Worm (Caenorhabditis elegans) whole organism, L2 larva: ENCODE measurements around the gene T26H8.4.

Experiments used
- R02D3.7 ChIP-seq: fragments of 150-350 bp; optimal IDR thresholded peaks from 2 replicates; lab custom pipeline; 2014; ENCODE audit warnings: missing biosample characterization, missing genetic modification characterization
- Y55F3AM.14 ChIP-seq: fragments of 200-800 bp; sonication (Bioruptor generic); optimal IDR thresholded peaks from 2 replicates; lab custom pipeline; 2018; ENCODE audit warnings: mild to moderate bottlenecking, missing genetic modification characterization, missing compliant biosample characterization
- alr-1 ChIP-seq: fragments of 150-350 bp; optimal IDR thresholded peaks from 2 replicates; lab custom pipeline; 2014; ENCODE audit warnings: missing biosample characterization, missing genetic modification characterization
- aly-2 ChIP-seq: fragments of 150-350 bp; optimal IDR thresholded peaks from 2 replicates; lab custom pipeline; 2014; ENCODE audit warnings: missing biosample characterization, missing genetic modification characterization
- ama-1 ChIP-seq: fragments of 150-350 bp; optimal IDR thresholded peaks from 2 replicates; lab custom pipeline; 2018; ENCODE audit warnings: inconsistent platforms
- blmp-1 ChIP-seq: sonication (generic microtip); optimal IDR thresholded peaks from 2 replicates; lab custom pipeline; 2017; ENCODE audit warnings: missing genetic modification characterization, mild to moderate bottlenecking, missing compliant biosample characterization, antibody characterized with exemption, moderate library complexity; ENCODE audit not compliant: insufficient read depth
- ceh-16 ChIP-seq: fragments of 150-350 bp; optimal IDR thresholded peaks from 2 replicates; lab custom pipeline; 2014; ENCODE audit warnings: missing biosample characterization, missing genetic modification characterization
- ceh-82 ChIP-seq: fragments of 150-350 bp; optimal IDR thresholded peaks from 2 replicates; lab custom pipeline; 2014; ENCODE audit warnings: missing biosample characterization, missing genetic modification characterization
- dmd-4 ChIP-seq: sonication (generic microtip); optimal IDR thresholded peaks from 2 replicates; lab custom pipeline; 2017; ENCODE audit warnings: missing biosample characterization, missing genetic modification characterization
- elt-1 ChIP-seq: fragments of 150-350 bp; optimal IDR thresholded peaks from 2 replicates; lab custom pipeline; 2014; ENCODE audit warnings: missing biosample characterization, missing genetic modification characterization
- elt-3 ChIP-seq: sonication (generic microtip); optimal IDR thresholded peaks from 2 replicates; lab custom pipeline; 2017; ENCODE audit warnings: missing biosample characterization, missing genetic modification characterization
- fos-1 ChIP-seq: fragments of 150-350 bp; optimal IDR thresholded peaks from 2 replicates; lab custom pipeline; 2014; ENCODE audit warnings: missing biosample characterization, missing genetic modification characterization
- lin-11 ChIP-seq: fragments of 150-350 bp; sonication (generic microtip); optimal IDR thresholded peaks from 2 replicates; lab custom pipeline; 2014; ENCODE audit warnings: missing biosample characterization, missing genetic modification characterization, inconsistent platforms, mixed read lengths
- lin-39 ChIP-seq: fragments of 150-350 bp; optimal IDR thresholded peaks from 2 replicates; lab custom pipeline; 2014; ENCODE audit warnings: missing biosample characterization, missing genetic modification reagents, missing genetic modification characterization
- lsy-2 ChIP-seq, 2 experiments: fragments of 150-350 bp in 1 of 2; sonication (generic microtip) in 1 of 2; optimal IDR thresholded peaks; 2 replicates each; lab custom pipeline; 2014 to 2017; ENCODE audit warnings: missing biosample characterization in 2 of 2, missing genetic modification characterization in 2 of 2
- mbf-1 ChIP-seq: sonication (generic microtip); optimal IDR thresholded peaks from 2 replicates; lab custom pipeline; 2017; ENCODE audit warnings: missing biosample characterization, missing genetic modification characterization
- mdl-1 ChIP-seq, 2 experiments: fragments of 150-350 bp in 1 of 2; sonication (generic microtip) in 1 of 2; optimal IDR thresholded peaks; 2 replicates each; lab custom pipeline; 2017; ENCODE audit warnings: missing biosample characterization in 2 of 2, missing genetic modification characterization in 2 of 2
- nhr-10 ChIP-seq: sonication (generic microtip); optimal IDR thresholded peaks from 2 replicates; lab custom pipeline; 2017; ENCODE audit warnings: missing biosample characterization, missing genetic modification characterization
- nhr-11 ChIP-seq: fragments of 150-350 bp; optimal IDR thresholded peaks from 2 replicates; lab custom pipeline; 2014; ENCODE audit warnings: missing biosample characterization, missing genetic modification characterization
- nhr-129 ChIP-seq: fragments of 150-350 bp; optimal IDR thresholded peaks from 2 replicates; lab custom pipeline; 2014; ENCODE audit warnings: missing biosample characterization, missing genetic modification characterization
- nhr-21 ChIP-seq: fragments of 150-350 bp; optimal IDR thresholded peaks from 2 replicates; lab custom pipeline; 2014; ENCODE audit warnings: missing biosample characterization, missing genetic modification characterization
- nhr-23 ChIP-seq: fragments of 150-350 bp; optimal IDR thresholded peaks from 2 replicates; lab custom pipeline; 2014; ENCODE audit warnings: missing biosample characterization, missing genetic modification reagents, missing genetic modification characterization
- nhr-237 ChIP-seq: fragments of 150-350 bp; optimal IDR thresholded peaks from 2 replicates; lab custom pipeline; 2014; ENCODE audit warnings: missing biosample characterization, missing genetic modification characterization
- nhr-6 ChIP-seq: fragments of 150-350 bp; optimal IDR thresholded peaks from 2 replicates; lab custom pipeline; 2014; ENCODE audit warnings: missing biosample characterization, missing genetic modification characterization
- nhr-77 ChIP-seq: fragments of 150-350 bp; optimal IDR thresholded peaks from 2 replicates; lab custom pipeline; 2014; ENCODE audit warnings: missing biosample characterization, missing genetic modification characterization
- sem-4 ChIP-seq: fragments of 150-350 bp; optimal IDR thresholded peaks from 2 replicates; lab custom pipeline; 2014; ENCODE audit warnings: missing biosample characterization, missing genetic modification reagents, missing genetic modification characterization
- sma-3 ChIP-seq: sonication (generic microtip); optimal IDR thresholded peaks from 2 replicates; lab custom pipeline; 2016; ENCODE audit warnings: missing genetic modification reagents, missing genetic modification characterization, missing compliant biosample characterization
- sma-9 ChIP-seq, 2 experiments: fragments of 150-350 bp in 1 of 2; sonication (generic microtip) in 1 of 2; optimal IDR thresholded peaks; 2 replicates each; lab custom pipeline; 2014 to 2016; ENCODE audit warnings: missing genetic modification characterization in 2 of 2, mild to moderate bottlenecking in 1 of 2, missing biosample characterization in 1 of 2, missing compliant biosample characterization in 1 of 2, missing genetic modification reagents in 1 of 2, moderate library complexity in 1 of 2
- snpc-4 ChIP-seq: fragments of 150-350 bp; optimal IDR thresholded peaks from 2 replicates; lab custom pipeline; 2014; ENCODE audit warnings: missing biosample characterization, missing genetic modification characterization
- unc-62 ChIP-seq: fragments of 150-350 bp; optimal IDR thresholded peaks from 2 replicates; lab custom pipeline; 2014; ENCODE audit warnings: missing biosample characterization, missing genetic modification reagents, missing genetic modification characterization
- ztf-1 ChIP-seq: fragments of 200-800 bp; sonication (Bioruptor generic); conservative IDR thresholded peaks from 2 replicates; pipeline ENCODE4 v1.3.6; 2022; ENCODE audit warnings: missing genetic modification characterization, missing compliant biosample characterization
- ztf-11 ChIP-seq: sonication (generic microtip); optimal IDR thresholded peaks from 2 replicates; lab custom pipeline; 2017; ENCODE audit warnings: missing biosample characterization, missing genetic modification characterization

The T26H8.4 gene

ce11 chrV:15287856-15288255, 18.8 kb downstream of the T26H8.4 start, which contains the start of gene cyp-34A1:
Gene cyp-34A1, minus strand, starts transcription at chrV:15287956.
- TF ChIP-seq Y55F3AM.14 (no peak), nhr-77 (tag; lab: Kevin White, UChicago) (no peak), snpc-4 (tag; lab: Kevin White, UChicago) (no peak), sma-3 (GFP tag; lab: Kevin White, UChicago) (no peak), elt-1 (tag; lab: Kevin White, UChicago) (no peak), alr-1 (tag; lab: Kevin White, UChicago) (no peak), nhr-23 (no peak), sma-9 (GFP tag; optimal IDR thresholded peaks at IDR 0.05; lab: Kevin White, UChicago) (no peak), sma-9 (tag; optimal IDR thresholded peaks at IDR 0.05; lab: Kevin White, UChicago) (no peak), ama-1 (lab: Kevin White, UChicago) (no peak), fos-1 (tag; lab: Kevin White, UChicago) (no peak)

DNA sequence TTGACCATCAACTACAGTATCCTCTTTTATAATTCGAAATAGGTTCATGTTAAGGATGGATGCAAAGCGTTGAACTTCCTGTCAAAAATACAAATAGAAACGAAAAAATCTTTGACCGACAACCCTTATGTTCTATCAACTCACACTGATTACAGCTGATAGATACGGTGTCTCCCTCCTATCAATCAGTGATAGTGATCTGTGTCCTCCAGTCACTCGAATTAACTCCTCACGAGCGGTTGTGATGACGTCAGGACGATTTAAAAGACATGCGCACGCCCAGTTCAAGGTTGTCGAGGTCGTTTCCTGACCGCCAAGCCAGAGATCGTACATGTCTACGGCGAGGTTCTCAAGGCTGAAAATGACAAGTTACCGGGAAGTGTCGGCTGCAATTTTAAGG, 20.7 kb downstream of the T26H8.4 start:
- TF ChIP-seq nhr-10 (tag; lab: Kevin White, UChicago) (no peak), sma-9 (GFP tag; optimal IDR thresholded peaks at IDR 0.05; lab: Kevin White, UChicago) (peak; percentile 51), sma-9 (tag; optimal IDR thresholded peaks at IDR 0.05; lab: Kevin White, UChicago) (no peak)

ce11 chrV:15281279-15281949, 25.2 kb downstream of the T26H8.4 start, which contains the start of the genes srw-19 and srx-51:
Gene srw-19, minus strand, starts transcription at chrV:15281379.
Gene srx-51, plus strand, starts transcription at chrV:15281899.
- no peak for TF ChIP-seq elt-3 (tag; lab: Kevin White, UChicago)
- TF ChIP-seq blmp-1 (tag; lab: Kevin White, UChicago): no peak
- no peak for TF ChIP-seq ztf-1 (GFP tag; lab: Robert Waterston, UW)

DNA sequence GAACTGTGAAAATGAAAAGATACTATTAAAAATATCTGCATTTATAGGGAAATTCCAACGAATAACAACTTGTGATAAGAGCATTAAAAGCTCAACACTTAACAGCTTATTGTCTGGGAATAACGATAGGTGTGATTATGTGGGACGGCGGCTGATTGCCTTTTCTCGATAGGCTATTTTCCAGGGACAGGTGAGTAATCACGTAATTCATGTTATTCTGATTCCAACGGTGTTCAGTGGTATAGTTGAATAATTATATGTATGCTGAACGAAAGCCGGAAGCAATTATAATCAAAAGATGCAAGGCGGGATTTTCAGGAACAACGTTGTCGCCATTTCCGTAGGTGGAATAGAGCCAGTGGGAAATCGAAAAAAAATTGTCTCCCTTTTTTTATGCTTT, 29.7 kb downstream of the T26H8.4 start, which contains the start of gene srw-17:
Gene srw-17 (minus strand): TSS at position 101 of the 400 bp plus-strand sequence.
- no peak for TF ChIP-seq nhr-237 (tag; lab: Kevin White, UChicago)
- no peak for TF ChIP-seq nhr-129 (tag; lab: Kevin White, UChicago)
- TF ChIP-seq dmd-4 (tag; lab: Kevin White, UChicago): no peak
- TF ChIP-seq nhr-77 (tag; lab: Kevin White, UChicago): no peak
- TF ChIP-seq lin-11: no peak
- TF ChIP-seq fos-1 (tag; lab: Kevin White, UChicago): no peak
- no peak for TF ChIP-seq nhr-6 (tag; lab: Kevin White, UChicago)
- no peak for TF ChIP-seq blmp-1 (tag; lab: Kevin White, UChicago)
- TF ChIP-seq mbf-1 (tag; lab: Kevin White, UChicago): no peak
- no peak for TF ChIP-seq ceh-82 (tag; lab: Kevin White, UChicago)
- no peak for TF ChIP-seq unc-62 (GFP tag; lab: Kevin White, UChicago)
- no peak for TF ChIP-seq sem-4
- no peak for TF ChIP-seq ama-1 (lab: Kevin White, UChicago)
- no peak for TF ChIP-seq elt-3 (tag; lab: Kevin White, UChicago)
- no peak for TF ChIP-seq lsy-2 (tag; optimal IDR thresholded peaks at IDR 0.05; lab: Kevin White, UChicago)

ce11 chrV:15274757-15275156, 31.9 kb downstream of the T26H8.4 start, which contains the start of gene srw-16:
Gene srw-16, minus strand, starts transcription at chrV:15274857.
- no peak for TF ChIP-seq R02D3.7 (tag; lab: Kevin White, UChicago)
- TF ChIP-seq blmp-1 (tag; lab: Kevin White, UChicago): no peak
- no peak for TF ChIP-seq ztf-11 (tag; lab: Kevin White, UChicago)
- no peak for TF ChIP-seq ceh-82 (tag; lab: Kevin White, UChicago)
- no peak for TF ChIP-seq mbf-1 (tag; lab: Kevin White, UChicago)
- no peak for TF ChIP-seq ztf-1 (GFP tag; lab: Robert Waterston, UW)
- no peak for TF ChIP-seq nhr-11
- TF ChIP-seq ceh-16: no peak
- TF ChIP-seq aly-2 (tag; lab: Kevin White, UChicago): no peak
- no peak for TF ChIP-seq snpc-4 (tag; lab: Kevin White, UChicago)
- no peak for TF ChIP-seq lin-39 (tag; lab: Kevin White, UChicago)
- TF ChIP-seq mdl-1 (tag; optimal IDR thresholded peaks at IDR 0.05; lab: Kevin White, UChicago): no peak
- no peak for TF ChIP-seq Y55F3AM.14
- no peak for TF ChIP-seq alr-1 (tag; lab: Kevin White, UChicago)
- TF ChIP-seq nhr-21: no peak
